Fruit fly (Drosophila melanogaster): ENCODE measurements around the gene CG34316.
A peak's percentile ranks its signal among the peaks of the same experiment; 100 is the strongest.

CG34316 gene

DNA sequence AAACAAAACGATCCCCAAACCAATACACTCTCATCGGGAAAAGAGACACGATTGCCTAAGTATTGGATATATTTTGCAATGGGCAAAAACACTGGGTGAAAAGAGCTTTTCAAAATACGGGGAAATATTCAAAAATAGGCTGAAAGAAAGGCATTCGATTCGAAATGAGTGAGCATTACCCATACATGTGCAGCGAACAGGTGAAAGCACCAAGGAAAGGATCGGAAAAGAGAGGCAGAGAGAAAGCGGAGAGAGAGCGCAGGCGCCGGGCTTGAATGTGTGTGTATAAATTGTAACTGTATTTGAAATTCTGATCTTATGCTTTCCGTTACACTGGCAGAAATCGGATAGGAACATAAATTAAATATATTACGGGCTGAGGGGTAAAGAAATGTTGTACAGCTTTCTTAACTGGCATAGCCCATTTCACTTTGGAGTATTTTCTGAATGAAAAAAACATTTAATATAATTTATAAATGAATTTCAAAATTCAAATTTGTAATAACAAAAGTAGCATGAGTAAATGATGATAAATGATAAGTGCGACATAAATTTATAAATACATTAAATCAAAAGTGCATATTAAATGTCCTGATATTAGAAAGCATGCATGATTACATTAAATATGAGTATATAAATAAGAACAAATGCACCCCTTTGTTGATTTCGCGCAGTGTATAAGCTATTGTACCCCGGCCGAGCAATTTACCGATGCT, 50.4 kb downstream of the CG34316 start (continued):
- peak; percentile 83 for TF ChIP-seq dmrt99B (tag; optimal IDR thresholded peaks at IDR 0.05)
- TF ChIP-seq CG16815 (GFP tag; optimal IDR thresholded peaks at IDR 0.05), result peak; percentile 73
- TF ChIP-seq Fer3 (tag; optimal IDR thresholded peaks at IDR 0.05), result peak; percentile 2
- TF ChIP-seq CG7372 (GFP tag; IDR thresholded peaks at IDR 0.05), result 0 out of 2 replicates have a peak, but pooled peaks have one; percentile 25
- peak; percentile 79 for TF ChIP-seq CG4424 (GFP tag; optimal IDR thresholded peaks at IDR 0.05)
- no peak for TF ChIP-seq bowl (GFP tag; IDR thresholded peaks at IDR 0.05)
- TF ChIP-seq row (GFP tag; IDR thresholded peaks at IDR 0.05), result peak; percentile 69
- peak in 1 of 2 experiments; percentile 77 for TF ChIP-seq Hr51 (GFP tag; optimal IDR thresholded peaks at IDR 0.05)
- TF ChIP-seq CG13287 (GFP tag; IDR thresholded peaks at IDR 0.05; ENCODE audit: partially characterized antibody), result no peak
- peak; percentile 47 for TF ChIP-seq CG12155 (GFP tag; optimal IDR thresholded peaks at IDR 0.05)
- TF ChIP-seq Ets65A (GFP tag), result peak; percentile 73
- peak; percentile 63 for TF ChIP-seq ind (GFP tag; optimal IDR thresholded peaks at IDR 0.05)
- TF ChIP-seq CG2199 (GFP tag; IDR thresholded peaks at IDR 0.05), result no peak
- TF ChIP-seq Blimp-1 (GFP tag; optimal IDR thresholded peaks at IDR 0.05), result peak; percentile 70
- TF ChIP-seq gem (tag; optimal IDR thresholded peaks at IDR 0.05), result peak; percentile 88
- TF ChIP-seq inv (GFP tag; IDR thresholded peaks at IDR 0.05; ENCODE audit: partially characterized antibody), result no peak
- 0 out of 2 replicates have a peak, but pooled peaks have one; percentile 29 for TF ChIP-seq H2.0 (GFP tag; IDR thresholded peaks at IDR 0.05)
- peak; percentile 54 for TF ChIP-seq ewg (GFP tag; optimal IDR thresholded peaks at IDR 0.05)
- TF ChIP-seq Rfx (GFP tag; IDR thresholded peaks at IDR 0.05), result peak; percentile 47; the same call in 1 of the 2 replicates
- TF ChIP-seq nau (GFP tag; optimal IDR thresholded peaks at IDR 0.05), result peak; percentile 15
- no peak for TF ChIP-seq CG8089 (GFP tag; optimal IDR thresholded peaks at IDR 0.05)
- peak; percentile 86 for TF ChIP-seq Sox100B (GFP tag; optimal IDR thresholded peaks at IDR 0.05)
- TF ChIP-seq CG12104 (GFP tag; optimal IDR thresholded peaks at IDR 0.05), result peak; percentile 62
- TF ChIP-seq run (tag; optimal IDR thresholded peaks at IDR 0.05), result peak; percentile 34
- peak; percentile 60 for TF ChIP-seq lmd (GFP tag; IDR thresholded peaks at IDR 0.05)
- no peak for TF ChIP-seq CG15514 (GFP tag; optimal IDR thresholded peaks at IDR 0.05)
- TF ChIP-seq tio (GFP tag; optimal IDR thresholded peaks at IDR 0.05), result peak; percentile 86
- peak; percentile 38; the same call in 1 of the 2 replicates for TF ChIP-seq CG4404 (GFP tag; IDR thresholded peaks at IDR 0.05)
- TF ChIP-seq CG6791 (GFP tag; IDR thresholded peaks at IDR 0.05; ENCODE audit: partially characterized antibody), result no peak
- TF ChIP-seq ato (GFP tag; IDR thresholded peaks at IDR 0.05; ENCODE audit: partially characterized antibody), result no peak
- peak; percentile 59 for TF ChIP-seq CG10654 (GFP tag; optimal IDR thresholded peaks at IDR 0.05)
- TF ChIP-seq dm (GFP tag; optimal IDR thresholded peaks at IDR 0.05), result no peak
- peak; percentile 65 for TF ChIP-seq Abd-B (GFP tag; optimal IDR thresholded peaks at IDR 0.05)
- peak; percentile 88 for TF ChIP-seq CoRest (tag; optimal IDR thresholded peaks at IDR 0.05)
- peak; percentile 40 for TF ChIP-seq Camta (GFP tag; optimal IDR thresholded peaks at IDR 0.05)
- TF ChIP-seq Dek (tag; optimal IDR thresholded peaks at IDR 0.05), result peak; percentile 20
- peak; percentile 60 for TF ChIP-seq CG10431 (GFP tag; optimal IDR thresholded peaks at IDR 0.05)
- peak; percentile 51 for TF ChIP-seq Med (GFP tag)
- peak; percentile 50; the same call in 1 of the 4 replicates for TF ChIP-seq Gug (GFP tag; IDR thresholded peaks at IDR 0.05)
- TF ChIP-seq CG8359 (GFP tag; optimal IDR thresholded peaks at IDR 0.05; ENCODE audit: borderline replicate concordance), result peak; percentile 61
- peak; percentile 12 for TF ChIP-seq CG1603 (tag; optimal IDR thresholded peaks at IDR 0.05)
- TF ChIP-seq sim (GFP tag; IDR thresholded peaks at IDR 0.05), result peak; percentile 36; the same call in 1 of the 2 replicates
- TF ChIP-seq stwl (tag; optimal IDR thresholded peaks at IDR 0.05), result peak; percentile 12
- TF ChIP-seq ash1 (GFP tag; optimal IDR thresholded peaks at IDR 0.05), result no peak
- TF ChIP-seq CG1602 (GFP tag; optimal IDR thresholded peaks at IDR 0.05), result peak; percentile 78
- TF ChIP-seq Pdp1 (GFP tag; optimal IDR thresholded peaks at IDR 0.05), result peak; percentile 15 to 36
- no peak for TF ChIP-seq nerfin-2 (GFP tag; IDR thresholded peaks at IDR 0.05; ENCODE audit: partially characterized antibody)
- peak; percentile 71 for TF ChIP-seq trem (tag; optimal IDR thresholded peaks at IDR 0.05)

All from whole organism, embryonic.